Worm (Caenorhabditis elegans) whole organism, late embryonic: ENCODE data around the gene epic-1.

Experiments used
- C08G9.2 ChIP-seq: sonication (generic microtip); optimal IDR thresholded peaks from 2 replicates; lab custom pipeline; 2016; ENCODE audit warnings: mild to moderate bottlenecking, missing genetic modification characterization, moderate library complexity, missing compliant biosample characterization
- C38D4.7 ChIP-seq: fragments of 200-800 bp; sonication (Bioruptor generic); optimal IDR thresholded peaks from 2 replicates; lab custom pipeline; 2018; ENCODE audit warnings: mild to moderate bottlenecking, missing genetic modification characterization, moderate library complexity, missing compliant biosample characterization
- F13H6.1 ChIP-seq: sonication (generic microtip); optimal IDR thresholded peaks from 2 replicates; lab custom pipeline; 2016; ENCODE audit warnings: missing genetic modification characterization, missing compliant biosample characterization
- K09A11.1 ChIP-seq: sonication (generic microtip); optimal IDR thresholded peaks from 2 replicates; lab custom pipeline; 2017; ENCODE audit warnings: antibody characterized with exemption, mild to moderate bottlenecking, missing genetic modification characterization, missing compliant biosample characterization; ENCODE audit not compliant: insufficient read depth
- T23F11.4 ChIP-seq: fragments of 200-800 bp; sonication (Bioruptor generic); optimal IDR thresholded peaks from 2 replicates; lab custom pipeline; 2018; ENCODE audit warnings: mild to moderate bottlenecking, missing genetic modification characterization, missing compliant biosample characterization
- ama-1 ChIP-seq: fragments of 150-350 bp; optimal IDR thresholded peaks from 2 replicates; lab custom pipeline; 2014
- ceh-2 ChIP-seq: sonication (generic microtip); optimal IDR thresholded peaks from 2 replicates; lab custom pipeline; 2016; ENCODE audit warnings: missing genotype, missing genetic modification characterization, missing compliant biosample characterization
- ceh-30 ChIP-seq: fragments of 150-350 bp; optimal IDR thresholded peaks from 2 replicates; lab custom pipeline; 2014; ENCODE audit warnings: missing biosample characterization, missing genetic modification characterization
- npax-4 ChIP-seq: sonication (generic microtip); optimal IDR thresholded peaks from 2 replicates; lab custom pipeline; 2016; ENCODE audit warnings: missing genetic modification characterization, missing compliant biosample characterization
- pag-3 ChIP-seq: sonication (generic microtip); optimal IDR thresholded peaks from 2 replicates; lab custom pipeline; 2016; ENCODE audit warnings: missing compliant biosample characterization, missing genetic modification characterization, borderline replicate concordance

DNA sequence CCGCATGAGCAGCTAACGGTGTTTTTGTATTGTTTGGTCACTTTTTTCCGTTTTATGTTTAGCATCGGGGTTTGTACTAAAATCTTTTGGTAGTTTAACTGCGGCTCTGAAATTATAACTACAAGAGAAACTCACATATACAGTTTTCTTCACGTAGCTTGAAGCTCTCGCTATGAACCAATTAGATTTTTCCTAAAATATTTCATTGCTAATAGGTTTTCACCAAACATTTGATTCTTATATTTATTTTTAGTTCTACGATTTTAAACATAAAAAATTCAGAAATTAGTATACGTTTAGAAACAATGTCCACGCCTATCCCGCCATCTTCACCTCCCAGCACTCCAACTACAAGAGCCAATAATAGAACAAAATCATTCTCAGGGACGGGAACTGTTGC, 44.3 kb downstream of the epic-1 start, which contains the start of gene C06A12.3:
- TF ChIP-seq npax-4 (tag; lab: Kevin White, UChicago) (no peak), pag-3 (tag; lab: Kevin White, UChicago) (no peak), F13H6.1 (tag; lab: Kevin White, UChicago) (no peak), ceh-30 (tag; lab: Kevin White, UChicago) (no peak), T23F11.4 (no peak), ama-1 (lab: Kevin White, UChicago) (no peak), C08G9.2 (no peak), ceh-2 (tag; lab: Kevin White, UChicago) (no peak), C38D4.7 (GFP tag; lab: Kevin White, UChicago) (no peak), K09A11.1 (no peak)
